Fruit fly (Drosophila melanogaster): Measurements from ENCODE around the gene Dad1.

dm6 chr2L:8342395-8342794, 41.5 kb downstream of the Dad1 start, which contains the start of gene CG14273:
- TF ChIP-seq usp (GFP tag; optimal IDR thresholded peaks at IDR 0.05) (no peak), pan (optimal IDR thresholded peaks at IDR 0.05) (no peak), Dll (optimal IDR thresholded peaks at IDR 0.05) (no peak), CG8478 (optimal IDR thresholded peaks at IDR 0.05) (no peak), psq (optimal IDR thresholded peaks at IDR 0.05) (no peak)
